Worm (Caenorhabditis elegans) whole organism, young adult: ENCODE data around the gene F44E7.7.

Experiments used
- F39B2.1 ChIP-seq: fragments of 200-800 bp; sonication (Bioruptor generic); IDR thresholded peaks from 2 replicates; pipeline ENCODE4 v1.3.6; 2022; ENCODE audit warnings: missing genetic modification reagents, missing genetic modification characterization, missing compliant biosample characterization
- Y67H2A.10 ChIP-seq: fragments of 200-800 bp; sonication (Bioruptor generic); conservative IDR thresholded peaks from 2 replicates; pipeline ENCODE4 v1.3.6; 2022; ENCODE audit warnings: missing genetic modification reagents, missing genetic modification characterization, missing compliant biosample characterization
- die-1 ChIP-seq: sonication (generic microtip); optimal IDR thresholded peaks from 2 replicates; lab custom pipeline; 2016; ENCODE audit warnings: missing genotype, mild to moderate bottlenecking, missing genetic modification characterization, missing compliant biosample characterization
- dpff-1 ChIP-seq: sonication (generic microtip); optimal IDR thresholded peaks from 2 replicates; lab custom pipeline; 2017; ENCODE audit warnings: mild to moderate bottlenecking, missing genetic modification characterization, missing compliant biosample characterization
- dpl-1 ChIP-seq: fragments of 150-350 bp; optimal IDR thresholded peaks from 2 replicates; lab custom pipeline; 2014; ENCODE audit warnings: missing biosample characterization, missing genetic modification reagents, missing genetic modification characterization
- lin-40 ChIP-seq: sonication (generic microtip); optimal IDR thresholded peaks from 2 replicates; lab custom pipeline; 2016; ENCODE audit warnings: missing genetic modification characterization, mild to moderate bottlenecking, missing compliant biosample characterization, missing genotype, missing genetic modification reagents
- mxl-1 ChIP-seq: sonication (generic microtip); optimal IDR thresholded peaks from 2 replicates; lab custom pipeline; 2016; ENCODE audit warnings: missing genetic modification characterization, missing compliant biosample characterization

- TF ChIP-seq die-1 (no peak), lin-40 (no peak), dpl-1 (GFP tag; lab: Kevin White, UChicago) (no peak), mxl-1 (tag; lab: Kevin White, UChicago) (no peak), F39B2.1 (no peak), dpff-1 (tag; lab: Kevin White, UChicago) (no peak), Y67H2A.10 (GFP tag; lab: Robert Waterston, UW) (no peak)
Measured at ce11 chrV:5765081-5765480, 20.2 kb downstream of the F44E7.7 start, which contains the start of gene pgph-2.
